Fruit fly (Drosophila melanogaster) whole organism, pupa: ENCODE results near the gene G6P.

Experiments
- CG12605 ChIP-seq: fragments of 200-800 bp; sonication (Bioruptor generic); IDR thresholded peaks from 2 replicates; pipeline ENCODE4 v1.3.6; 2022; ENCODE audit warnings: missing biosample characterization, missing genetic modification characterization
- CG15710 ChIP-seq: fragments of 200-800 bp; sonication (Bioruptor generic); optimal IDR thresholded peaks from 2 replicates; lab custom pipeline; 2018; ENCODE audit warnings: missing biosample characterization, mild to moderate bottlenecking, missing genetic modification characterization, moderate library complexity
- CG34367 ChIP-seq: fragments of 200-800 bp; sonication (Bioruptor generic); optimal IDR thresholded peaks from 2 replicates; lab custom pipeline; 2018; ENCODE audit warnings: missing biosample characterization, mild to moderate bottlenecking, missing genetic modification characterization
- CG4496 ChIP-seq: fragments of 200-800 bp; sonication (Bioruptor generic); IDR thresholded peaks from 3 replicates; pipeline ENCODE4 v1.3.6; 2022; ENCODE audit warnings: missing biosample characterization, missing genetic modification characterization
- CG8159 ChIP-seq: fragments of 200-800 bp; sonication (Bioruptor generic); optimal IDR thresholded peaks from 3 replicates; lab custom pipeline; 2018; ENCODE audit warnings: missing biosample characterization, mild to moderate bottlenecking, missing genetic modification characterization, moderate library complexity
- D1 ChIP-seq: fragments of 200-800 bp; sonication (Bioruptor generic); optimal IDR thresholded peaks from 2 replicates; lab custom pipeline; 2018; ENCODE audit warnings: missing biosample characterization, mild to moderate bottlenecking, missing genetic modification characterization, moderate library complexity
- EcR ChIP-seq: fragments of 200-800 bp; sonication (Bioruptor generic); optimal IDR thresholded peaks from 3 replicates; lab custom pipeline; 2019; ENCODE audit warnings: missing biosample characterization, missing genetic modification characterization, mild to moderate bottlenecking, moderate library complexity, missing genetic modification reagents
- fd96Ca ChIP-seq: fragments of 200-800 bp; sonication (Bioruptor generic); IDR thresholded peaks from 3 replicates; pipeline ENCODE4 v1.3.6; 2022; ENCODE audit warnings: missing biosample characterization, missing genetic modification characterization

dm6 chr2L:2855773-2856615 lies 40.4 kb upstream of the G6P start, which contains the start of the genes CG3104 and RpS21:
- TF ChIP-seq D1 (tag; lab: Kevin White, UChicago) (no peak), CG12605 (GFP tag; lab: Robert Waterston, UW) (peak; percentile 53; the same call in 1 of the 2 replicates), CG34367 (tag; lab: Kevin White, UChicago) (peak; percentile 57), CG4496 (GFP tag; lab: Robert Waterston, UW) (peak; percentile 84), EcR (GFP tag; lab: Kevin White, UChicago) (no peak), CG15710 (tag; lab: Kevin White, UChicago) (peak; percentile 53), CG8159 (tag; lab: Kevin White, UChicago) (no peak), fd96Ca (peak; percentile 59; the same call in 2 of the 3 replicates)
